Worm (Caenorhabditis elegans) whole organism, midembryonic: ENCODE results near the gene C46F2.1.

ENCODE experiments used
- T22C8.4 ChIP-seq: fragments of 200-800 bp; sonication (Bioruptor generic); IDR thresholded peaks from 2 replicates; pipeline ENCODE4 v1.3.6; 2022; ENCODE audit warnings: missing genetic modification characterization, missing compliant biosample characterization
- flt-1 ChIP-seq: fragments of 200-800 bp; sonication (Bioruptor generic); IDR thresholded peaks from 2 replicates; pipeline ENCODE4 v1.3.6; 2022; ENCODE audit warnings: missing genetic modification characterization, missing compliant biosample characterization
- klf-2 ChIP-seq: fragments of 200-800 bp; sonication (Bioruptor generic); conservative IDR thresholded peaks from 2 replicates; pipeline ENCODE4 v1.3.6; 2022; ENCODE audit warnings: missing genetic modification reagents, missing genetic modification characterization, missing compliant biosample characterization
- tab-1 ChIP-seq: fragments of 200-800 bp; sonication (Bioruptor generic); IDR thresholded peaks from 2 replicates; pipeline ENCODE4 v1.3.6; 2022; ENCODE audit warnings: missing genetic modification characterization, missing compliant biosample characterization
- ztf-29 ChIP-seq: fragments of 200-800 bp; sonication (Bioruptor generic); IDR thresholded peaks from 2 replicates; pipeline ENCODE4 v1.3.6; 2022; ENCODE audit warnings: missing genetic modification reagents, missing genetic modification characterization, missing compliant biosample characterization

- TF ChIP-seq flt-1 (no peak), klf-2 (no peak), T22C8.4 (GFP tag; lab: Robert Waterston, UW) (no peak), ztf-29 (GFP tag; lab: Robert Waterston, UW) (no peak), tab-1 (no peak)
Observed at ce11 chrX:8040967-8041366, 36.9 kb upstream of the C46F2.1 start, which contains the start of gene xol-1.
